Worm (Caenorhabditis elegans) whole organism, L3 larva: ENCODE data around the gene ced-2.

Experiments
- ama-1 ChIP-seq: fragments of 150-350 bp; optimal IDR thresholded peaks from 2 replicates; lab custom pipeline; 2018
- ceh-82 ChIP-seq: fragments of 150-350 bp; optimal IDR thresholded peaks from 2 replicates; lab custom pipeline; 2014; ENCODE audit warnings: missing biosample characterization, missing genetic modification characterization
- fkh-10 ChIP-seq: sonication (generic microtip); optimal IDR thresholded peaks from 2 replicates; lab custom pipeline; 2017; ENCODE audit warnings: missing biosample characterization, missing genetic modification reagents, missing genetic modification characterization
- lin-15B ChIP-seq: fragments of 150-350 bp; optimal IDR thresholded peaks from 2 replicates; lab custom pipeline; 2014; ENCODE audit warnings: missing biosample characterization, missing genetic modification characterization
- nhr-23 ChIP-seq: fragments of 150-350 bp; optimal IDR thresholded peaks from 2 replicates; lab custom pipeline; 2014; ENCODE audit warnings: missing biosample characterization, missing genetic modification reagents, missing genetic modification characterization
- nhr-237 ChIP-seq: fragments of 150-350 bp; optimal IDR thresholded peaks from 2 replicates; lab custom pipeline; 2014; ENCODE audit warnings: missing biosample characterization, missing genetic modification characterization
- nhr-67 ChIP-seq: fragments of 150-350 bp; optimal IDR thresholded peaks from 2 replicates; lab custom pipeline; 2014; ENCODE audit warnings: missing biosample characterization, missing genetic modification characterization
- nhr-77 ChIP-seq: fragments of 150-350 bp; optimal IDR thresholded peaks from 2 replicates; lab custom pipeline; 2014; ENCODE audit warnings: missing biosample characterization, missing genetic modification characterization
- pha-4 ChIP-seq: fragments of 150-350 bp; optimal IDR thresholded peaks from 2 replicates; lab custom pipeline; 2014; ENCODE audit warnings: missing biosample characterization, missing genetic modification reagents, missing genetic modification characterization
- snpc-4 ChIP-seq: fragments of 150-350 bp; optimal IDR thresholded peaks from 2 replicates; lab custom pipeline; 2014; ENCODE audit warnings: missing biosample characterization, missing genetic modification characterization

- TF ChIP-seq nhr-23 (tag; lab: Kevin White, UChicago) (no peak), nhr-67 (no peak), pha-4 (tag; lab: Kevin White, UChicago) (no peak), nhr-237 (tag; lab: Kevin White, UChicago) (no peak), nhr-77 (tag; lab: Kevin White, UChicago) (no peak), snpc-4 (tag; lab: Kevin White, UChicago) (no peak), ceh-82 (tag; lab: Kevin White, UChicago) (no peak), ama-1 (lab: Kevin White, UChicago) (no peak), fkh-10 (GFP tag; lab: Kevin White, UChicago) (no peak), lin-15B (no peak)
Observed at ce11 chrIV:1565725-1566124, 31.4 kb upstream of the ced-2 start.
